Worm (Caenorhabditis elegans): ENCODE data around the gene C27D6.12.

The C27D6.12 gene

DNA sequence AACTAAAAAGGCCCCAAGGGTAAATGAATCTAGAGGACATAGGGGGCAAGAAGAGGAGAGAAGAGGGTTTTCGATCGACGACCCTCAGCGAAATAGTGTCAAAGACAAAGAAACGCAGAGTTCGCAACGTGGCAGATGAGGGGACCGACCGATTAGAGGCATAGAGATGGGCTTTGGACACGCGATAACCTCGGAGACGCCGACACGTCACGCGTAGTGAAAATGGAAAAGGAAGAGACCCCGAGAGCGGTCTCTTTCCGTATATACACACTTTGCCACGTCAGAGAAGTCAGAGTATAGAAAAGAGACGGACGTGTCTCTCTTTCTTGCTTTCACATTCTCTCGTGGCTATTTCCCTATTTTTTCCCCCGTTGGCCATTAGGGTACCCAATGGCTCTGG is 3.7 kb upstream of the C27D6.12 start (continued):
- TF ChIP-seq him-1 (tag; optimal IDR thresholded peaks at IDR 0.05) (no peak), hlh-26 (GFP tag; conservative IDR thresholded peaks at IDR 0.05) (no peak), let-526 (GFP tag; IDR thresholded peaks at IDR 0.05) (no peak), snpc-4 (GFP tag; optimal IDR thresholded peaks at IDR 0.05) (no peak), snpc-4 (tag; optimal IDR thresholded peaks at IDR 0.05) (peak in 3 of 4 experiments; percentile 31 to 54 (median 38)), efl-1 (GFP tag; optimal IDR thresholded peaks at IDR 0.05) (no peak), F52B5.7 (tag; optimal IDR thresholded peaks at IDR 0.05) (peak; percentile 32), hmg-1.2 (GFP tag; IDR thresholded peaks at IDR 0.05) (peak; percentile 83), mxl-1 (tag; optimal IDR thresholded peaks at IDR 0.05) (no peak), lag-1 (GFP tag; IDR thresholded peaks at IDR 0.05) (no peak), nhr-90 (tag; optimal IDR thresholded peaks at IDR 0.05) (peak; percentile 16), ceh-58 (GFP tag; IDR thresholded peaks at IDR 0.05) (no peak), mel-28 (tag; optimal IDR thresholded peaks at IDR 0.05; ENCODE audit: borderline replicate concordance) (no peak), ceh-100 (GFP tag; IDR thresholded peaks at IDR 0.05) (no peak), Y95B8A.8 (GFP tag; IDR thresholded peaks at IDR 0.05) (no peak), egrh-3 (GFP tag; IDR thresholded peaks at IDR 0.05) (no peak), bed-2 (GFP tag; IDR thresholded peaks at IDR 0.05) (no peak), T26A5.8 (tag; optimal IDR thresholded peaks at IDR 0.05) (no peak), rec-8 (tag; optimal IDR thresholded peaks at IDR 0.05) (no peak), K12H6.12 (tag; optimal IDR thresholded peaks at IDR 0.05) (peak; percentile 51), chd-7 (tag; optimal IDR thresholded peaks at IDR 0.05) (peak; percentile 70), hmg-20 (GFP tag; IDR thresholded peaks at IDR 0.05) (no peak), B0336.3 (GFP tag; IDR thresholded peaks at IDR 0.05) (peak; percentile 42; the same call in 1 of the 2 replicates), nhr-80 (tag; optimal IDR thresholded peaks at IDR 0.05) (peak; percentile 1), ceh-91 (GFP tag; IDR thresholded peaks at IDR 0.05) (no peak), Y56A3A.18 (GFP tag; IDR thresholded peaks at IDR 0.05) (no peak), F49E8.2 (tag; optimal IDR thresholded peaks at IDR 0.05; ENCODE audit: insufficient read depth) (no peak), F10E7.11 (tag; optimal IDR thresholded peaks at IDR 0.05) (no peak), unc-62 (GFP tag; optimal IDR thresholded peaks at IDR 0.05) (peak; percentile 31), mcd-1 (GFP tag; IDR thresholded peaks at IDR 0.05) (peak; percentile 25; the same call in 1 of the 2 replicates), dpl-1 (GFP tag; optimal IDR thresholded peaks at IDR 0.05) (no peak), F33H1.4 (GFP tag; IDR thresholded peaks at IDR 0.05) (no peak), ama-1 (optimal IDR thresholded peaks at IDR 0.05) (no peak), ama-1 (GFP tag; optimal IDR thresholded peaks at IDR 0.05) (no peak), lin-54 (GFP tag; optimal IDR thresholded peaks at IDR 0.05) (peak; percentile 2), xnd-1 (tag; optimal IDR thresholded peaks at IDR 0.05) (no peak), madf-8 (GFP tag; conservative IDR thresholded peaks at IDR 0.05) (no peak), die-1 (tag; optimal IDR thresholded peaks at IDR 0.05) (peak; percentile 46), ztf-25 (GFP tag; IDR thresholded peaks at IDR 0.05) (no peak), F57C9.4 (tag; optimal IDR thresholded peaks at IDR 0.05) (no peak), cebp-2 (GFP tag; IDR thresholded peaks at IDR 0.05) (no peak), ztf-6 (GFP tag; IDR thresholded peaks at IDR 0.05) (no peak), hsf-1 (GFP tag; IDR thresholded peaks at IDR 0.05) (0 out of 2 replicates have a peak, but pooled peaks have one; percentile 15), C17E4.6 (GFP tag; IDR thresholded peaks at IDR 0.05) (no peak), let-607 (tag; optimal IDR thresholded peaks at IDR 0.05) (peak; percentile 47 to 89), sptf-2 (GFP tag; optimal IDR thresholded peaks at IDR 0.05) (no peak), C06A6.2 (GFP tag; conservative IDR thresholded peaks at IDR 0.05) (no peak), egl-18 (GFP tag; IDR thresholded peaks at IDR 0.05) (no peak), unc-130 (GFP tag; optimal IDR thresholded peaks at IDR 0.05) (no peak), aptf-2 (GFP tag; conservative IDR thresholded peaks at IDR 0.05) (no peak), mes-4 (tag; optimal IDR thresholded peaks at IDR 0.05) (no peak)

All from whole organism, young adult.